Fruit fly (Drosophila melanogaster): ENCODE results near the gene Hsc70-2.

dm6 chr3R:13047431-13047830 lies 2.9 kb downstream of the Hsc70-2 start, which contains the start of gene CG31157:
- no peak for TF ChIP-seq Crg-1 (GFP tag; optimal IDR thresholded peaks at IDR 0.05)
- no peak for TF ChIP-seq cic (GFP tag; optimal IDR thresholded peaks at IDR 0.05)

All from whole organism, adult.